Worm (Caenorhabditis elegans): Measurements from ENCODE around the gene T09B9.4.
"Not testable (repeated sequence)": the region's sequence is repeated elsewhere in the genome, so short reads cannot be mapped to it uniquely, and the experiment has no call there.

- not testable (repeated sequence) for TF ChIP-seq skn-1 (tag; optimal IDR thresholded peaks at IDR 0.05)
- TF ChIP-seq F13H6.1 (tag; optimal IDR thresholded peaks at IDR 0.05), result peak; percentile 90
- TF ChIP-seq R02D3.7 (tag; optimal IDR thresholded peaks at IDR 0.05), result peak; percentile 12
- peak; percentile 54 for TF ChIP-seq nhr-11 (tag; optimal IDR thresholded peaks at IDR 0.05)
These were observed 30.6 kb downstream of the T09B9.4 start for ce11 chrX:9743513-9743914.

Data from whole organism, L2 larva.